Worm (Caenorhabditis elegans): ENCODE measurements around the gene gfat-1.

DNA sequence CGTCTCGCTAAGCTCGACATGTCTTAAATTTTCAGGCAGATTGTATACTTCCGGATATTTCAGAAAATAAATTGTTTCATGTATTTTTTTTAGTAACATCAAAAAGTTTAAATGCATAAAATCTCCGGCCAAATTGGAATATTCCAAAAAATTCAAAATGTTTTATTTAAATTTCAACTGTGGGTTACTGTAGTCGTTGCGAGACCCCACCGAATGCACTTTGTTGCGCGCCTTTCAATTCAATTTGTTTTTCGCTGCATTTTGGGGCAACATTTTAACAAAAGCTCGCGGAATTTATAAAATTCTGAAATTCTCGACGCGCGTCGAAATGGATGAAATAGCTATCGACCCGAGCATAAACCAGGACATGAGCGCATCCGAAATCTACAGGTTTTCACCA, 22.3 kb downstream of the gfat-1 start, which contains the start of gene F54D5.2:
- TF ChIP-seq tra-4 (tag; optimal IDR thresholded peaks at IDR 0.05): no peak
- no peak for TF ChIP-seq B0310.2 (tag; optimal IDR thresholded peaks at IDR 0.05)
- TF ChIP-seq ama-1 (optimal IDR thresholded peaks at IDR 0.05): no peak
- TF ChIP-seq hnd-1 (tag; optimal IDR thresholded peaks at IDR 0.05): no peak
- no peak for TF ChIP-seq tbx-11 (GFP tag; IDR thresholded peaks at IDR 0.05)
- no peak for TF ChIP-seq flt-1 (GFP tag; IDR thresholded peaks at IDR 0.05)
- TF ChIP-seq ets-7 (tag; optimal IDR thresholded peaks at IDR 0.05): no peak
- TF ChIP-seq pes-1 (GFP tag; IDR thresholded peaks at IDR 0.05): no peak
- no peak for TF ChIP-seq ceh-36 (tag; optimal IDR thresholded peaks at IDR 0.05)
- no peak for TF ChIP-seq hmg-4 (GFP tag; optimal IDR thresholded peaks at IDR 0.05)
